Fruit fly (Drosophila melanogaster) whole organism, adult: Measurements from ENCODE around the gene MED20.

Experiments used
- CG11617 ChIP-seq: fragments of 200-800 bp; sonication (Bioruptor generic); optimal IDR thresholded peaks from 2 replicates; lab custom pipeline; 2017; ENCODE audit warnings: mild to moderate bottlenecking, missing biosample characterization, missing genetic modification reagents, missing genetic modification characterization
- CG12768 ChIP-seq: fragments of 200-800 bp; sonication (Bioruptor generic); optimal IDR thresholded peaks from 2 replicates; lab custom pipeline; 2017; ENCODE audit warnings: missing biosample characterization, missing genetic modification characterization, mild to moderate bottlenecking, moderate library complexity, missing genetic modification reagents
- CG14711 ChIP-seq: fragments of 200-800 bp; sonication (Bioruptor generic); optimal IDR thresholded peaks from 2 replicates; lab custom pipeline; 2018; ENCODE audit warnings: missing biosample characterization, mild to moderate bottlenecking, missing genetic modification characterization, moderate library complexity
- CG1620 ChIP-seq: fragments of 200-800 bp; sonication (Bioruptor generic); optimal IDR thresholded peaks from 2 replicates; lab custom pipeline; 2016; ENCODE audit warnings: missing biosample characterization, missing genetic modification characterization
- CG33017 ChIP-seq: fragments of 200-800 bp; sonication (Bioruptor generic); optimal IDR thresholded peaks from 2 replicates; lab custom pipeline; 2018; ENCODE audit warnings: missing biosample characterization, mild to moderate bottlenecking, missing genetic modification characterization, moderate library complexity
- CG5204 ChIP-seq: fragments of 200-800 bp; sonication (Bioruptor generic); optimal IDR thresholded peaks from 2 replicates; lab custom pipeline; 2016; ENCODE audit warnings: missing biosample characterization, missing genetic modification characterization
- CG7045 ChIP-seq: fragments of 200-800 bp; sonication (Bioruptor generic); optimal IDR thresholded peaks from 2 replicates; lab custom pipeline; 2017; ENCODE audit warnings: missing biosample characterization, mild to moderate bottlenecking, missing genetic modification characterization
- CG7101 ChIP-seq: fragments of 200-800 bp; sonication (Bioruptor generic); optimal IDR thresholded peaks from 2 replicates; lab custom pipeline; 2018; ENCODE audit warnings: missing biosample characterization, mild to moderate bottlenecking, missing genetic modification characterization, moderate library complexity
- Clk ChIP-seq: fragments of 200-800 bp; sonication (Bioruptor generic); optimal IDR thresholded peaks from 2 replicates; lab custom pipeline; 2017; ENCODE audit warnings: missing biosample characterization, missing genetic modification characterization
- Crg-1 ChIP-seq: fragments of 200-800 bp; sonication (Bioruptor generic); optimal IDR thresholded peaks from 2 replicates; lab custom pipeline; 2016; ENCODE audit warnings: missing biosample characterization, missing genetic modification characterization
- Hr96 ChIP-seq: fragments of 200-800 bp; sonication (Bioruptor generic); optimal IDR thresholded peaks from 2 replicates; lab custom pipeline; 2016; ENCODE audit warnings: missing biosample characterization, missing genetic modification characterization
- Mnt ChIP-seq: fragments of 200-800 bp; sonication (Bioruptor generic); optimal IDR thresholded peaks from 2 replicates; lab custom pipeline; 2016; ENCODE audit warnings: missing biosample characterization, mild to moderate bottlenecking, missing genetic modification characterization
- bab1 ChIP-seq: fragments of 200-800 bp; sonication (Bioruptor generic); optimal IDR thresholded peaks from 3 replicates; lab custom pipeline; 2019; ENCODE audit warnings: missing biosample characterization, mild to moderate bottlenecking, missing genetic modification characterization, moderate library complexity
- cic ChIP-seq: fragments of 200-800 bp; sonication (Bioruptor generic); optimal IDR thresholded peaks from 2 replicates; lab custom pipeline; 2017; ENCODE audit warnings: missing biosample characterization, mild to moderate bottlenecking, missing genetic modification characterization, moderate library complexity
- cnc ChIP-seq, 2 experiments: fragments of >200 bp; optimal IDR thresholded peaks; 2 replicates each; lab custom pipeline; 2017
- kay ChIP-seq: fragments of 200-800 bp; sonication (Bioruptor generic); peaks from one replicate; lab custom pipeline; 2016; ENCODE audit warnings: missing biosample characterization, missing genetic modification characterization, borderline replicate concordance
- ovo ChIP-seq: fragments of 200-800 bp; sonication (Bioruptor generic); optimal IDR thresholded peaks from 2 replicates; lab custom pipeline; 2016; ENCODE audit warnings: missing biosample characterization, missing genetic modification characterization
- pad ChIP-seq: fragments of 200-800 bp; sonication (Bioruptor generic); optimal IDR thresholded peaks from 3 replicates; lab custom pipeline; 2017; ENCODE audit warnings: missing biosample characterization, missing genetic modification characterization, mild to moderate bottlenecking, moderate library complexity, missing genetic modification reagents
- tj ChIP-seq: fragments of 200-800 bp; sonication (Bioruptor generic); optimal IDR thresholded peaks from 3 replicates; lab custom pipeline; 2017; ENCODE audit warnings: missing biosample characterization, mild to moderate bottlenecking, missing genetic modification characterization, moderate library complexity
- toe ChIP-seq: fragments of 200-800 bp; sonication (Bioruptor generic); optimal IDR thresholded peaks from 2 replicates; lab custom pipeline; 2016; ENCODE audit warnings: missing biosample characterization, missing genetic modification characterization

The MED20 gene

DNA sequence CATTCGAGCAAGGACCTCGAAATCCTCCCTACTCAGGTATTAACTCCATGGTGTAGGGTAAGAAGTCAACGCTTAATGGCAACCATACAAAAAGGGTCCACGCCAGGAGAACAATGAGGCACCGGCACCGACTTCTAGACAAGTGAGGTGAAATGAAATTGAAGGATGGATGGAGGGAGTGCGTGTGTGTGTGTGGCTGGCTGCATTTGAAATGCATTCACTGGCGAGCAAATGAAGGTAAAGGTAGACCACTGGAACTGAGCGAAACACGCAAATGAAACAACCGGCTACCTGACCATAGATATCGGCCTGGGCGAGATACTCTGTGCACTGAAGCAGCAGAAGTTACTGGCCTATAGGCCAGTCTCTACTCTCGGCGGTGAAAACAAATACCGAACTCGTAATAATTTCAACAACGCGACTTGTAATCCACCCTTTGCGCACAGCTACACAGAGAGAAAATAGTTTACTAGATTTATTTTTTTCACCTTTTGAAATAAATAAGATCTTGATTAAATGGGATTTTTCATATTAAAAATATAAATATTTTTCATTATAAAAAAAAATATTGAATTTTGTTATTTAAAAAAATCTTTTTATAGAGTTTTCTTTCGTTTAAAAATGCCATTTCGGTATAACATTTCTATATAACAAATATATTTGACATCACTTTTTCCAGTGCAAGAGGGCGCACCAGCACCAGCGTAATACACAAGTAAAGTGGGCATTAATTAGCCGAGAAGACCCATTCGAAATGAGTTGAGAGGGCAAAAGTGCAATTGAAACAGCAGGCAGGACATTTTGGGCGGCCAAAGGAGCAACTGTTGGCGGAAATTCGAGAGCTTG is 9.2 kb upstream of the MED20 start:
- TF ChIP-seq CG33017 (peak; percentile 63), tj (GFP tag; lab: Kevin White, UChicago) (peak; percentile 24), CG14711 (peak; percentile 50), CG7101 (tag; lab: Kevin White, UChicago) (peak; percentile 57), CG11617 (peak; percentile 77), pad (GFP tag; lab: Kevin White, UChicago) (no peak)

DNA sequence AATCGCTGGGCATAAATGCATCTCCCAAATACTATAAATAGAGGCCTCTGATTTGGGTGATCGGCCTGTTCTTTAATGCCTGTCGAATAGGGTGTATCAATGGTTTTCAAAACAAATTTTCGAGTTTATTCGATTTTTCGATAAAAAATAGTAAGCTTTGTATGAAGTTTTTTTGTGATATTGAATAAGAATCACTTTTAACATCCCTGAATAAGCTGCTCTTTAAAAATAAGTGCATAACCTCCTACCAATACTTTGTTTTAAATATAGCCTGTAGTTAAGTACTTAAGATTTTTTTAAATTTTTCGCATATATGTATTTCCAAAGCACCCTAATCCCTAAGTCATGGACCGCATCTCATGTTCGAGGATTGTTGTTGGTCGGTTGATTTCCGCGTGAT is 8.0 kb upstream of the MED20 start:
- no peak for TF ChIP-seq CG7101 (tag; lab: Kevin White, UChicago)
- no peak for TF ChIP-seq Clk
- TF ChIP-seq CG11617 = no peak
- TF ChIP-seq CG1620 (GFP tag; lab: Kevin White, UChicago) = no peak
- TF ChIP-seq cnc (optimal IDR thresholded peaks at IDR 0.05; lab: Kevin White, UChicago) = no peak
- TF ChIP-seq CG12768 (GFP tag; lab: Kevin White, UChicago) = no peak
- no peak for TF ChIP-seq kay (GFP tag; lab: Kevin White, UChicago)
- TF ChIP-seq ovo (GFP tag; lab: Kevin White, UChicago) = no peak
- no peak for TF ChIP-seq Crg-1 (GFP tag; lab: Kevin White, UChicago)
- TF ChIP-seq bab1 (GFP tag; lab: Kevin White, UChicago) = no peak
- no peak for TF ChIP-seq Hr96 (GFP tag; lab: Kevin White, UChicago)
- no peak for TF ChIP-seq cic (GFP tag; lab: Kevin White, UChicago)
- no peak for TF ChIP-seq toe (GFP tag; lab: Kevin White, UChicago)
- TF ChIP-seq Mnt (GFP tag; lab: Kevin White, UChicago) = no peak
- TF ChIP-seq tj (GFP tag; lab: Kevin White, UChicago) = no peak

DNA sequence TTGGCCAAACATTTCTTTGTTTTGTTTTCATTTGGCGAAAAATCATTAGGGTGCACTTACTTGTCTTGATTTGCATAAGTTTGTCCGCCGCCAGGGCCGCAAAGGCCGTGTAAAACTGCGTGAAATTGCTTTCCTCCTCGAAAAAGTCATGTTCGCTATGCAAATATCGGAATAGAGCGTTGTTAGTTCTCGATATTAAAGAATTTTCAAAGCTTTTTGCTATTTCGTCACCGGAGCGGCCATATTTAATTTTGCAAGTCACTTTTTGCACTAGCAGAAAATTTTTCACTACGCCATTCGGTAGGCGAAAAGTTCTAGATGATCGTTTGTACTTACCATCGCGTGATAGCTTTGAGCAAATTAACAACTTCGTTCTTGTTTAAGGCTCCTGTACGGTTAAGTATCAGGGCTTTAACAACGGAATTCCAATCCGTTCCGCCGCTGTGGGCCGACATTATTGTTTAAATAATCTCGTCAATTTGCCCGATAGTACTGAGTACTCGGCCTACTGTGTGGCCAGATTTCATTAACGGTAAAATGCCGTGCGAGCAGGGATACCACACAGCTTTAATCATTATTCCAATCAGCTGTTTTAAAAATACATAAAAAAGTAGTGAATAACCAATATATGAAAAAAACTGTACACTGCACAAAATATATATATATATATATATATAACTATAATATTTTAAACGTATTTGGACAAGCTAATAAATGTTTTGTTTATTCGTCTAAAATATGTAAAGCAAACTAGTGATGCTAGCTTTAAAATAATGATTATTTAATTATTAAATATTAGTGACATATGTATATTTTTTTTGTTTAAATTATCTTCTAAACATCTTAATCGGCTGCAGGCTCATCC is 1.3 kb downstream of the MED20 start, which contains the start of gene poe:
Gene poe (minus strand): TSS at position 513 of the 865 bp plus-strand sequence.
- no peak for TF ChIP-seq Clk
- TF ChIP-seq tj (GFP tag; lab: Kevin White, UChicago) = peak; percentile 15
- peak; percentile 92 to 98 for TF ChIP-seq cnc (optimal IDR thresholded peaks at IDR 0.05; lab: Kevin White, UChicago)
- TF ChIP-seq toe (GFP tag; lab: Kevin White, UChicago) = no peak
- TF ChIP-seq CG14711 = peak; percentile 77
- peak; percentile 75 for TF ChIP-seq CG11617
- TF ChIP-seq CG12768 (GFP tag; lab: Kevin White, UChicago) = peak; percentile 40
- TF ChIP-seq CG33017 = peak; percentile 63
- TF ChIP-seq Mnt (GFP tag; lab: Kevin White, UChicago) = peak; percentile 28
- no peak for TF ChIP-seq Hr96 (GFP tag; lab: Kevin White, UChicago)
- TF ChIP-seq pad (GFP tag; lab: Kevin White, UChicago) = peak; percentile 5
- peak; percentile 67 for TF ChIP-seq bab1 (GFP tag; lab: Kevin White, UChicago)
- TF ChIP-seq ovo (GFP tag; lab: Kevin White, UChicago) = peak; percentile 14
- peak; percentile 64 for TF ChIP-seq CG7101 (tag; lab: Kevin White, UChicago)
- peak; percentile 34 for TF ChIP-seq Crg-1 (GFP tag; lab: Kevin White, UChicago)
- TF ChIP-seq cic (GFP tag; lab: Kevin White, UChicago) = peak; percentile 15
- no peak for TF ChIP-seq CG5204 (GFP tag; lab: Kevin White, UChicago)

DNA sequence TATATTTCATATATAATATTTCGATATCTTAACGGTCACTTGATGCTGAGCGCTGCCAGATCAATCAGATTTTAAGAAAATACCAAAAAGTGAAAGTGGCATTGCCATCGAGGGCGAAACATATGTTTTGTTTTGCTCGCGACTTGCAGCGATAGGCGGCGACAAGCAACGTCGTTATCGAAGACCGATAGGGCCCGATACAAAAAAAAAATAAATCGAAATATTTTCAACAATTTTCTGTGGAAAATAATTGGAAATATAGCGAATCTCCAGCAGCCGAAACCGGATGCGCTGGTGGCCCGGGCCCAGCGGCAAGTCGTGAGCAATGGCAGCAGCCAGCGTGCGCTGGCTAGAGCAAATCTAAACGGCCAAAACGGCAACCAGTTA is 29.4 kb downstream of the MED20 start, which contains the start of gene Megf8:
Gene Megf8 (plus strand): TSS at position 190 of the 387 bp plus-strand sequence.
- TF ChIP-seq Crg-1 (GFP tag; lab: Kevin White, UChicago) (no peak), CG11617 (no peak), CG14711 (no peak)

DNA sequence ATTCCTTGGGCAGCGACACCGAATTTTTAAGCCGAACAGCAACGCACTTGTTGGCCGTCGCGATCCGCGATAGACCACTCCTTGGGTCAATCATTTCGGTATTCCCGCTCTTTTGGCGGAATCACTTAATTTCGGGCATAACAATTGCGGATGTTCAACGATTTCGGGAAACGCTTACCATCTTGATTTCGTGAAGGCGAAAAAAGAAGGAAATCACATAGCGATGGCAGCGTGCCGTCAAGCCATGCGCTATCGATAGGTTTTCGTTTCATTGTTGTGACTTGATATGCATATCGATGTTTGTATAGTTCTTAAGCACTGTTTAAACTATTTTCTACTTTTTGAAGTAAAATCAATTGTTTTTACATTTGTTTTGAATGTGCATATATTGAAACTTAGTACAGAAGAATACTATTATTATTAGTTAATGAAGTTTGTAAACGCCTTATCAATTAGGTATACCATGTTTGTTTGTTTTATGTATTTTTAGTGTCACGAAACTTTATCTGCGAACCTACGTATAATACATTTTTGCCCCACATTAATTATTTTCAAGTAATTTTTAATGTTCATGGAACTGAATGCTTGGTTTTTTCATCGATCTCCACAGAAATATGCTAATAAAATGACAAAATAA is 29.9 kb downstream of the MED20 start, which contains the start of gene RpL36A:
Gene RpL36A (minus strand): TSS at position 265 of the 637 bp plus-strand sequence.
- TF ChIP-seq CG12768 (GFP tag; lab: Kevin White, UChicago) = no peak
- peak; percentile 40 for TF ChIP-seq CG33017
- TF ChIP-seq CG5204 (GFP tag; lab: Kevin White, UChicago) = no peak
- TF ChIP-seq CG7101 (tag; lab: Kevin White, UChicago) = peak; percentile 75
- no peak for TF ChIP-seq toe (GFP tag; lab: Kevin White, UChicago)
- TF ChIP-seq Clk = no peak
- TF ChIP-seq CG1620 (GFP tag; lab: Kevin White, UChicago) = peak; percentile 70
- peak; percentile 71 for TF ChIP-seq bab1 (GFP tag; lab: Kevin White, UChicago)
- no peak for TF ChIP-seq Hr96 (GFP tag; lab: Kevin White, UChicago)
- peak; percentile 1 for TF ChIP-seq tj (GFP tag; lab: Kevin White, UChicago)
- no peak for TF ChIP-seq cnc (optimal IDR thresholded peaks at IDR 0.05; lab: Kevin White, UChicago)
- TF ChIP-seq Mnt (GFP tag; lab: Kevin White, UChicago) = peak; percentile 7
- TF ChIP-seq CG7045 (GFP tag; lab: Kevin White, UChicago) = no peak
- TF ChIP-seq cic (GFP tag; lab: Kevin White, UChicago) = no peak
- TF ChIP-seq pad (GFP tag; lab: Kevin White, UChicago) = no peak
- TF ChIP-seq kay (GFP tag; lab: Kevin White, UChicago) = no peak
- peak; percentile 41 for TF ChIP-seq ovo (GFP tag; lab: Kevin White, UChicago)
- peak; percentile 65 for TF ChIP-seq CG11617
- TF ChIP-seq Crg-1 (GFP tag; lab: Kevin White, UChicago) = peak; percentile 35
- TF ChIP-seq CG14711 = peak; percentile 40
